Fruit fly (Drosophila melanogaster) whole organism, embryonic: Measurements from ENCODE around the gene CG9471.

Source experiments
- Asciz ChIP-seq: fragments of 200-800 bp; sonication (Bioruptor generic); optimal IDR thresholded peaks from 2 replicates; lab custom pipeline; 2017; ENCODE audit warnings: missing biosample characterization, mild to moderate bottlenecking, missing genetic modification characterization, missing genetic modification reagents
- CG10321 ChIP-seq: fragments of 200-800 bp; sonication (Bioruptor generic); IDR thresholded peaks from 2 replicates; pipeline ENCODE4 v1.3.6; 2022; ENCODE audit warnings: missing biosample characterization, missing genetic modification characterization
- CG10462 ChIP-seq: fragments of 200-800 bp; sonication (Bioruptor generic); optimal IDR thresholded peaks from 2 replicates; lab custom pipeline; 2016; ENCODE audit warnings: missing biosample characterization, missing genetic modification characterization
- CG13624 ChIP-seq: fragments of 200-800 bp; sonication (Bioruptor generic); optimal IDR thresholded peaks from 2 replicates; lab custom pipeline; 2016; ENCODE audit warnings: missing biosample characterization, missing genetic modification characterization
- CG15011 ChIP-seq: fragments of 200-800 bp; sonication (Bioruptor generic); optimal IDR thresholded peaks from 3 replicates; lab custom pipeline; 2018; ENCODE audit warnings: missing biosample characterization, mild to moderate bottlenecking, missing genetic modification characterization
- CG15073 ChIP-seq: fragments of 200-800 bp; sonication (Bioruptor generic); optimal IDR thresholded peaks from 2 replicates; lab custom pipeline; 2016; ENCODE audit warnings: missing biosample characterization, missing genetic modification characterization
- CG15514 ChIP-seq: fragments of 200-800 bp; sonication (Bioruptor generic); optimal IDR thresholded peaks from 3 replicates; lab custom pipeline; 2017; ENCODE audit warnings: missing biosample characterization, missing genetic modification characterization, mild to moderate bottlenecking, moderate library complexity, missing genetic modification reagents
- CG17359 ChIP-seq: fragments of 200-800 bp; sonication (Bioruptor generic); optimal IDR thresholded peaks from 3 replicates; lab custom pipeline; 2018; ENCODE audit warnings: missing biosample characterization, mild to moderate bottlenecking, missing genetic modification characterization, moderate library complexity
- CG17612 ChIP-seq: fragments of 200-800 bp; sonication (Bioruptor generic); IDR thresholded peaks from 2 replicates; pipeline ENCODE4 v1.3.6; 2022; ENCODE audit warnings: missing biosample characterization, missing genetic modification characterization
- CG18262 ChIP-seq: fragments of 200-800 bp; optimal IDR thresholded peaks from 3 replicates; lab custom pipeline; 2019; ENCODE audit warnings: missing biosample characterization, mild to moderate bottlenecking, missing genetic modification characterization, moderate library complexity
- CG2712 ChIP-seq: fragments of 200-800 bp; optimal IDR thresholded peaks from 3 replicates; lab custom pipeline; 2019; ENCODE audit warnings: missing biosample characterization, mild to moderate bottlenecking, missing genetic modification characterization, moderate library complexity
- CG30431 ChIP-seq: fragments of 200-800 bp; sonication (Bioruptor generic); optimal IDR thresholded peaks from 2 replicates; lab custom pipeline; 2017; ENCODE audit warnings: missing biosample characterization, missing genetic modification characterization
- CG31365 ChIP-seq: fragments of 200-800 bp; sonication (Bioruptor generic); optimal IDR thresholded peaks from 2 replicates; lab custom pipeline; 2018; ENCODE audit warnings: missing biosample characterization, mild to moderate bottlenecking, missing genetic modification characterization
- CG34224 ChIP-seq: fragments of 200-800 bp; sonication (Bioruptor generic); IDR thresholded peaks from 3 replicates; pipeline ENCODE4 v1.3.6; 2022; ENCODE audit warnings: missing biosample characterization, missing genetic modification characterization; ENCODE audit not compliant: partially characterized antibody
- CG34422 ChIP-seq: fragments of 200-800 bp; sonication (Bioruptor generic); IDR thresholded peaks from 3 replicates; pipeline ENCODE4 v1.3.6; 2022; ENCODE audit warnings: missing biosample characterization, missing genetic modification characterization
- CG7271 ChIP-seq: fragments of 200-800 bp; sonication (Bioruptor generic); optimal IDR thresholded peaks from 2 replicates; lab custom pipeline; 2018; ENCODE audit warnings: missing biosample characterization, mild to moderate bottlenecking, missing genetic modification characterization, moderate library complexity
- CG7786 ChIP-seq: fragments of 200-800 bp; sonication (Bioruptor generic); optimal IDR thresholded peaks from 2 replicates; lab custom pipeline; 2016; ENCODE audit warnings: missing biosample characterization, missing genetic modification characterization
- Camta ChIP-seq: fragments of 200-800 bp; sonication (Bioruptor generic); optimal IDR thresholded peaks from 2 replicates; lab custom pipeline; 2016; ENCODE audit warnings: missing biosample characterization, missing genetic modification characterization
- CkIIα-i1 ChIP-seq: fragments of 200-800 bp; sonication (Bioruptor generic); IDR thresholded peaks from 2 replicates; pipeline ENCODE4 v1.3.6; 2022; ENCODE audit warnings: missing biosample characterization, missing genetic modification characterization
- D19B ChIP-seq: fragments of 200-800 bp; sonication (Bioruptor generic); optimal IDR thresholded peaks from 2 replicates; lab custom pipeline; 2017; ENCODE audit warnings: missing biosample characterization, mild to moderate bottlenecking, missing genetic modification characterization
- E2f2 ChIP-seq: fragments of 200-800 bp; sonication (Bioruptor generic); IDR thresholded peaks from 2 replicates; pipeline ENCODE4 v1.3.6; 2022; ENCODE audit warnings: missing biosample characterization, missing genetic modification characterization
- Fer2 ChIP-seq: fragments of 200-800 bp; sonication (Bioruptor generic); optimal IDR thresholded peaks from 2 replicates; lab custom pipeline; 2018; ENCODE audit warnings: missing biosample characterization, mild to moderate bottlenecking, missing genetic modification characterization, moderate library complexity
- Fer3 ChIP-seq: fragments of 200-800 bp; sonication (Bioruptor generic); optimal IDR thresholded peaks from 2 replicates; lab custom pipeline; 2018; ENCODE audit warnings: missing biosample characterization, mild to moderate bottlenecking, missing genetic modification characterization, moderate library complexity
- HLH4C ChIP-seq: fragments of 200-800 bp; sonication (Bioruptor generic); IDR thresholded peaks from 3 replicates; pipeline ENCODE4 v1.3.6; 2022; ENCODE audit warnings: missing biosample characterization, missing genetic modification characterization; ENCODE audit not compliant: partially characterized antibody
- Hey ChIP-seq: fragments of 200-800 bp; sonication (Bioruptor generic); optimal IDR thresholded peaks from 3 replicates; lab custom pipeline; 2018; ENCODE audit warnings: missing biosample characterization, mild to moderate bottlenecking, missing genetic modification characterization
- Lim3 ChIP-seq: fragments of 200-800 bp; sonication (Bioruptor generic); IDR thresholded peaks from 2 replicates; pipeline ENCODE4 v1.3.6; 2022; ENCODE audit warnings: missing biosample characterization, missing genetic modification characterization
- MTF-1 ChIP-seq: fragments of 200-800 bp; sonication (Bioruptor generic); optimal IDR thresholded peaks from 2 replicates; lab custom pipeline; 2018; ENCODE audit warnings: missing biosample characterization, mild to moderate bottlenecking, missing genetic modification characterization, borderline replicate concordance
- NFAT ChIP-seq: fragments of 200-800 bp; sonication (Bioruptor generic); IDR thresholded peaks from 2 replicates; pipeline ENCODE4 v1.3.6; 2022; ENCODE audit warnings: missing biosample characterization, missing genetic modification characterization
- Tbp ChIP-seq: fragments of >200 bp; optimal IDR thresholded peaks from 2 replicates; lab custom pipeline; 2018; ENCODE audit warnings: missing biosample characterization, missing genetic modification characterization
- az2 ChIP-seq: fragments of 200-800 bp; sonication (Bioruptor generic); optimal IDR thresholded peaks from 3 replicates; lab custom pipeline; 2016; ENCODE audit warnings: missing biosample characterization, missing genetic modification characterization
- bab2 ChIP-seq: fragments of 200-800 bp; sonication (Bioruptor generic); optimal IDR thresholded peaks from 2 replicates; lab custom pipeline; 2016; ENCODE audit warnings: missing biosample characterization, missing genetic modification characterization
- bowl ChIP-seq: fragments of 200-800 bp; sonication (Bioruptor generic); IDR thresholded peaks from 2 replicates; pipeline ENCODE4 v1.3.6; 2022; ENCODE audit warnings: missing biosample characterization, missing genetic modification characterization
- chn ChIP-seq: fragments of 200-800 bp; sonication (Bioruptor generic); optimal IDR thresholded peaks from 2 replicates; lab custom pipeline; 2016; ENCODE audit warnings: missing biosample characterization, missing genetic modification characterization
- crc ChIP-seq: fragments of 200-800 bp; sonication (Bioruptor generic); optimal IDR thresholded peaks from 2 replicates; lab custom pipeline; 2016; ENCODE audit warnings: missing biosample characterization, missing genetic modification characterization
- crp ChIP-seq, 2 experiments: fragments of 200-800 bp; sonication (Bioruptor generic); optimal IDR thresholded peaks; 2 replicates in 1 of 2; 3 replicates in 1 of 2; lab custom pipeline; 2017; ENCODE audit warnings: missing biosample characterization in 2 of 2, missing genetic modification characterization in 2 of 2, mild to moderate bottlenecking in 1 of 2, moderate library complexity in 1 of 2
- hb ChIP-seq: fragments of 200-800 bp; sonication (Bioruptor generic); IDR thresholded peaks from 3 replicates; pipeline ENCODE4 v1.3.6; 2022; ENCODE audit warnings: missing biosample characterization, missing genetic modification characterization; ENCODE audit not compliant: partially characterized antibody
- hth ChIP-seq: fragments of >200 bp; optimal IDR thresholded peaks from 2 replicates; lab custom pipeline; 2017; ENCODE audit warnings: inconsistent platforms
- jigr1 ChIP-seq: fragments of 200-800 bp; sonication (Bioruptor generic); IDR thresholded peaks from 3 replicates; pipeline ENCODE4 v1.3.6; 2022; ENCODE audit warnings: missing biosample characterization, missing genetic modification characterization
- kay ChIP-seq: fragments of 200-800 bp; sonication (Bioruptor generic); optimal IDR thresholded peaks from 2 replicates; lab custom pipeline; 2016; ENCODE audit warnings: missing biosample characterization, missing genetic modification characterization
- ken ChIP-seq: fragments of 200-800 bp; sonication (Bioruptor generic); IDR thresholded peaks from 3 replicates; pipeline ENCODE4 v1.3.6; 2022; ENCODE audit warnings: missing biosample characterization, missing genetic modification characterization
- nerfin-1 ChIP-seq: fragments of 200-800 bp; sonication (Bioruptor generic); optimal IDR thresholded peaks from 3 replicates; lab custom pipeline; 2019; ENCODE audit warnings: missing biosample characterization, mild to moderate bottlenecking, missing genetic modification characterization, moderate library complexity
- pnt ChIP-seq: fragments of 200-800 bp; sonication (Bioruptor generic); optimal IDR thresholded peaks from 3 replicates; lab custom pipeline; 2016; ENCODE audit warnings: missing biosample characterization, missing genetic modification characterization
- prd ChIP-seq, 3 experiments: fragments of >200 bp in 2 of 3; fragments of 200-800 bp in 1 of 3; sonication (Bioruptor generic) in 1 of 3; optimal IDR thresholded peaks in 2 of 3; IDR thresholded peaks in 1 of 3; 2 replicates in 2 of 3; 3 replicates in 1 of 3; pipeline versions ENCODE4 v1.3.6 to Lab custom; 2017 to 2022; ENCODE audit warnings: missing biosample characterization in 1 of 3, missing genetic modification characterization in 1 of 3
- psq ChIP-seq: fragments of 200-800 bp; sonication (Bioruptor generic); optimal IDR thresholded peaks from 2 replicates; lab custom pipeline; 2017; ENCODE audit warnings: missing biosample characterization, missing genetic modification characterization
- sc ChIP-seq, 3 experiments: fragments of >200 bp in 2 of 3; fragments of 200-800 bp in 1 of 3; sonication (Bioruptor generic) in 1 of 3; optimal IDR thresholded peaks; 2 replicates in 2 of 3; 3 replicates in 1 of 3; lab custom pipeline; 2017; ENCODE audit warnings: mild to moderate bottlenecking in 1 of 3, missing biosample characterization in 1 of 3, missing genetic modification characterization in 1 of 3, missing genetic modification reagents in 1 of 3
- shn ChIP-seq: fragments of 200-800 bp; sonication (Bioruptor generic); optimal IDR thresholded peaks from 3 replicates; lab custom pipeline; 2016; ENCODE audit warnings: missing biosample characterization, missing genetic modification characterization
- slou ChIP-seq: fragments of 200-800 bp; sonication (Bioruptor generic); optimal IDR thresholded peaks from 3 replicates; lab custom pipeline; 2016; ENCODE audit warnings: missing biosample characterization, missing genetic modification characterization
- so ChIP-seq: fragments of 200-800 bp; sonication (Bioruptor generic); IDR thresholded peaks from 3 replicates; pipeline ENCODE4 v1.3.6; 2022; ENCODE audit warnings: missing biosample characterization, missing genetic modification characterization
- zf30C ChIP-seq: fragments of 200-800 bp; sonication (Bioruptor generic); optimal IDR thresholded peaks from 3 replicates; lab custom pipeline; 2018; ENCODE audit warnings: missing biosample characterization, mild to moderate bottlenecking, missing genetic modification characterization

The CG9471 gene

dm6 chr3R:9800644-9801330, 29.4 kb upstream of the CG9471 start, which contains the start of the genes CG9467 and CG8526 (continued):
- TF ChIP-seq CG18262 (tag; lab: Kevin White, UChicago) (peak; percentile 69), CG17612 (GFP tag; lab: Robert Waterston, UW) (no peak), HLH4C (peak; percentile 71), CG17359 (tag; lab: Kevin White, UChicago) (peak; percentile 51), prd (optimal IDR thresholded peaks at IDR 0.05; lab: Kevin White, UChicago) (no peak), prd (GFP tag; IDR thresholded peaks at IDR 0.05; lab: Robert Waterston, UW) (peak; percentile 84), CG2712 (tag; lab: Kevin White, UChicago) (peak; percentile 80), MTF-1 (GFP tag; lab: Kevin White, UChicago) (no peak), az2 (peak; percentile 23), CG31365 (tag; lab: Kevin White, UChicago) (no peak), pnt (GFP tag; lab: Kevin White, UChicago) (no peak), hth (lab: Kevin White, UChicago) (no peak), bab2 (GFP tag; lab: Kevin White, UChicago) (peak; percentile 49), slou (peak; percentile 59), shn (GFP tag; lab: Kevin White, UChicago) (no peak), CG34422 (peak; percentile 50; the same call in 1 of the 3 replicates), CG7271 (no peak), crp (GFP tag; optimal IDR thresholded peaks at IDR 0.05; lab: Kevin White, UChicago) (peak in 1 of 2 experiments; percentile 15), CG15073 (GFP tag; lab: Kevin White, UChicago) (peak; percentile 54), psq (GFP tag; lab: Kevin White, UChicago) (no peak), Lim3 (GFP tag; lab: Robert Waterston, UW) (no peak), zf30C (GFP tag; lab: Kevin White, UChicago) (no peak), so (GFP tag; lab: Robert Waterston, UW) (no peak), CG15514 (GFP tag; lab: Kevin White, UChicago) (peak; percentile 61), Hey (tag; lab: Kevin White, UChicago) (no peak), CkIIα-i1 (GFP tag; lab: Robert Waterston, UW) (no peak), ken (GFP tag; lab: Robert Waterston, UW) (peak; percentile 35; the same call in 1 of the 3 replicates), jigr1 (GFP tag; lab: Robert Waterston, UW) (peak; percentile 57; the same call in 2 of the 3 replicates), Tbp (GFP tag; lab: Kevin White, UChicago) (no peak), NFAT (peak; percentile 64), bowl (GFP tag; lab: Robert Waterston, UW) (no peak), chn (GFP tag; lab: Kevin White, UChicago) (peak; percentile 44), CG13624 (peak; percentile 58), sc (optimal IDR thresholded peaks at IDR 0.05; lab: Kevin White, UChicago) (no peak), sc (GFP tag; optimal IDR thresholded peaks at IDR 0.05; lab: Kevin White, UChicago) (no peak), Fer2 (tag; lab: Kevin White, UChicago) (peak; percentile 30), hb (peak; percentile 70; the same call in 1 of the 3 replicates), nerfin-1 (tag; lab: Kevin White, UChicago) (peak; percentile 87), Fer3 (tag; lab: Kevin White, UChicago) (peak; percentile 53), CG7786 (no peak), E2f2 (peak; percentile 82), kay (GFP tag; lab: Kevin White, UChicago) (no peak), CG10462 (GFP tag; lab: Kevin White, UChicago) (peak; percentile 84), crc (GFP tag; lab: Kevin White, UChicago) (no peak), CG15011 (GFP tag; lab: Kevin White, UChicago) (no peak), CG10321 (no peak), CG34224 (GFP tag; lab: Robert Waterston, UW) (peak; percentile 71), D19B (GFP tag; lab: Kevin White, UChicago) (peak; percentile 50), Camta (no peak), Asciz (GFP tag; lab: Kevin White, UChicago) (no peak), CG30431 (GFP tag; lab: Kevin White, UChicago) (no peak)
